Fruit fly (Drosophila melanogaster): ENCODE results near the gene AP-1gamma.

The AP-1gamma gene

DNA sequence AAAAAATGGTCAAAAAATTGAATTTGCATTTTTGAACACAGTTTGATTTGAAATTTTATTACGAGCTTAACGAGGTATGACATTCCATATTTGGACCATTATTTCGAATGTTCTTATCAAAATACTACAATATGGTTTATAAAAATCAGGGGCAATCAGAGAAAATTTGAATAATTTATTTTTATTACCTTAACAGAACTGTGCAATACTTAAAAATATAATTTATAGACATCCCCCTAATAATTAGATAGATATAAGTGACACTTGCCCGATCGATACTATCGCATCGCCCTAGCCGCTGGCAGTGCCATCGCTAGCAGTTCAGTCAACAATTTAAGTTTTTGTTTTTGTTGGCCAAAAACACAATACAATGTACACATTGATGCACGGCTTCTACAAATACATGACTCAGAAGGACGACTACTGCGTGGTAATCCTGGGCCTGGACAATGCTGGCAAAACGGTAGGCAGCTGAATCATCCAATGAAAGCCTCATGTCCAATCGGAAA, 1.7 kb upstream of the AP-1gamma start, which contains the start of gene Arfrp1 (continued):
- TF ChIP-seq Sry-δ (GFP tag; optimal IDR thresholded peaks at IDR 0.05), result peak; percentile 83
- no peak for TF ChIP-seq Hand (GFP tag; optimal IDR thresholded peaks at IDR 0.05)
- no peak for TF ChIP-seq CG5180 (GFP tag; optimal IDR thresholded peaks at IDR 0.05)
- no peak for TF ChIP-seq stc (GFP tag; IDR thresholded peaks at IDR 0.05)
- peak; percentile 21 for TF ChIP-seq CG9817 (tag; optimal IDR thresholded peaks at IDR 0.05)
- TF ChIP-seq Bgb (GFP tag; IDR thresholded peaks at IDR 0.05; ENCODE audit: partially characterized antibody), result peak; percentile 80
- peak; percentile 36; the same call in 1 of the 2 replicates for TF ChIP-seq vvl (GFP tag; IDR thresholded peaks at IDR 0.05)
- peak; percentile 27 for TF ChIP-seq pzg (GFP tag; optimal IDR thresholded peaks at IDR 0.05)
- peak; percentile 12 for TF ChIP-seq CG1603 (tag; optimal IDR thresholded peaks at IDR 0.05)
- TF ChIP-seq CG3838 (GFP tag; optimal IDR thresholded peaks at IDR 0.05), result no peak
- TF ChIP-seq bbx (GFP tag; IDR thresholded peaks at IDR 0.05; ENCODE audit: partially characterized antibody), result peak; percentile 85
- TF ChIP-seq dysf (GFP tag; IDR thresholded peaks at IDR 0.05), result 0 out of 3 replicates have a peak, but pooled peaks have one; percentile 22
- TF ChIP-seq CG9609 (GFP tag; optimal IDR thresholded peaks at IDR 0.05), result no peak
- 0 out of 3 replicates have a peak, but pooled peaks have one; percentile 50 for TF ChIP-seq mld (GFP tag; IDR thresholded peaks at IDR 0.05; ENCODE audit: partially characterized antibody)
- TF ChIP-seq CG7987 (GFP tag; optimal IDR thresholded peaks at IDR 0.05), result no peak
- no peak for TF ChIP-seq CG6813 (GFP tag; optimal IDR thresholded peaks at IDR 0.05)
- no peak for TF ChIP-seq da (GFP tag; optimal IDR thresholded peaks at IDR 0.05)
- peak; percentile 6 for TF ChIP-seq CG13775 (GFP tag; optimal IDR thresholded peaks at IDR 0.05)
- TF ChIP-seq Hmr (GFP tag; optimal IDR thresholded peaks at IDR 0.05), result no peak
- TF ChIP-seq hbn (GFP tag; IDR thresholded peaks at IDR 0.05; ENCODE audit: partially characterized antibody), result peak; percentile 70
- peak; percentile 51 for TF ChIP-seq Abd-B (GFP tag; optimal IDR thresholded peaks at IDR 0.05)
- TF ChIP-seq hb (GFP tag; IDR thresholded peaks at IDR 0.05; ENCODE audit: partially characterized antibody), result peak; percentile 74
- TF ChIP-seq HLH4C (GFP tag; IDR thresholded peaks at IDR 0.05; ENCODE audit: partially characterized antibody), result peak; percentile 63; the same call in 2 of the 3 replicates
- no peak for TF ChIP-seq Oaz (GFP tag; IDR thresholded peaks at IDR 0.05)
- no peak for TF ChIP-seq CG3065 (GFP tag; optimal IDR thresholded peaks at IDR 0.05)
- peak; percentile 53 for TF ChIP-seq CG2129 (GFP tag; IDR thresholded peaks at IDR 0.05; ENCODE audit: partially characterized antibody)
- TF ChIP-seq CG13424 (tag; optimal IDR thresholded peaks at IDR 0.05), result peak; percentile 32
- peak; percentile 18 for TF ChIP-seq Hmx (GFP tag; optimal IDR thresholded peaks at IDR 0.05)
- TF ChIP-seq CG17361 (GFP tag; IDR thresholded peaks at IDR 0.05), result peak; percentile 83; the same call in 2 of the 3 replicates
- peak; percentile 17 for TF ChIP-seq mam (GFP tag; optimal IDR thresholded peaks at IDR 0.05)
- TF ChIP-seq Fer2 (tag; optimal IDR thresholded peaks at IDR 0.05), result peak; percentile 6
- peak; percentile 48 for TF ChIP-seq CG2120 (GFP tag; optimal IDR thresholded peaks at IDR 0.05)
- 0 out of 3 replicates have a peak, but pooled peaks have one; percentile 44 for TF ChIP-seq zen2 (GFP tag; IDR thresholded peaks at IDR 0.05; ENCODE audit: partially characterized antibody)
- peak; percentile 15 to 26 for TF ChIP-seq Pdp1 (GFP tag; optimal IDR thresholded peaks at IDR 0.05)
- TF ChIP-seq sug (tag; optimal IDR thresholded peaks at IDR 0.05), result peak; percentile 24
- peak; percentile 79 for TF ChIP-seq CG13287 (GFP tag; IDR thresholded peaks at IDR 0.05; ENCODE audit: partially characterized antibody)
- TF ChIP-seq CG4404 (GFP tag; IDR thresholded peaks at IDR 0.05), result no peak; the same call in 1 of the 2 replicates
- TF ChIP-seq BEAF-32 (GFP tag; optimal IDR thresholded peaks at IDR 0.05), result peak; percentile 79
- peak; percentile 79 for TF ChIP-seq CG34224 (GFP tag; IDR thresholded peaks at IDR 0.05; ENCODE audit: partially characterized antibody)
- TF ChIP-seq shn (GFP tag; optimal IDR thresholded peaks at IDR 0.05), result no peak
- TF ChIP-seq CG32767 (GFP tag; IDR thresholded peaks at IDR 0.05), result no peak
- TF ChIP-seq Rfx (GFP tag; IDR thresholded peaks at IDR 0.05), result peak; percentile 33
- peak; percentile 71 for TF ChIP-seq MESR4 (GFP tag; optimal IDR thresholded peaks at IDR 0.05)
- TF ChIP-seq CG12391 (tag; optimal IDR thresholded peaks at IDR 0.05), result peak; percentile 34
- TF ChIP-seq Dbx (GFP tag; IDR thresholded peaks at IDR 0.05), result 0 out of 3 replicates have a peak, but pooled peaks have one; percentile 5
- TF ChIP-seq jigr1 (GFP tag; IDR thresholded peaks at IDR 0.05), result no peak
- peak; percentile 45; the same call in 1 of the 2 replicates for TF ChIP-seq nerfin-2 (GFP tag; IDR thresholded peaks at IDR 0.05; ENCODE audit: partially characterized antibody)
